Worm (Caenorhabditis elegans): Measurements from ENCODE around the gene clp-1.
A peak's percentile ranks its signal among the peaks of the same experiment; 100 is the strongest.

The clp-1 gene

ce11 chrIII:8020823-8021332 lies 41.1 kb downstream of the clp-1 start, which contains the start of gene lin-36 (continued):
- TF ChIP-seq ttx-3 (tag; optimal IDR thresholded peaks at IDR 0.05): no peak
- no peak for TF ChIP-seq madf-2 (tag; optimal IDR thresholded peaks at IDR 0.05)
- no peak for TF ChIP-seq C08G9.2 (tag; optimal IDR thresholded peaks at IDR 0.05)
- TF ChIP-seq tbx-7 (tag; optimal IDR thresholded peaks at IDR 0.05): no peak
- peak; percentile 75 for TF ChIP-seq unc-42 (tag; optimal IDR thresholded peaks at IDR 0.05)
- no peak for TF ChIP-seq fax-1 (tag; optimal IDR thresholded peaks at IDR 0.05)
- TF ChIP-seq ceh-34 (tag; optimal IDR thresholded peaks at IDR 0.05): no peak

- no peak for TF ChIP-seq madf-2 (tag; optimal IDR thresholded peaks at IDR 0.05)
- peak; percentile 5 for TF ChIP-seq pat-9 (tag; optimal IDR thresholded peaks at IDR 0.05)
These were observed 42.3 kb downstream of the clp-1 start, which contains the start of gene F44B9.2 for ce11 chrIII:8022077-8022476. F44B9.2 (plus strand) TSS chrIII:8022463.

- TF ChIP-seq pha-2 (tag; optimal IDR thresholded peaks at IDR 0.05) (no peak), pha-4 (tag; optimal IDR thresholded peaks at IDR 0.05) (no peak)
These were observed 48.2 kb downstream of the clp-1 start, which contains the start of gene mdt-30 for ce11 chrIII:8027942-8028341. mdt-30 (minus strand) TSS chrIII:8028042.

DNA sequence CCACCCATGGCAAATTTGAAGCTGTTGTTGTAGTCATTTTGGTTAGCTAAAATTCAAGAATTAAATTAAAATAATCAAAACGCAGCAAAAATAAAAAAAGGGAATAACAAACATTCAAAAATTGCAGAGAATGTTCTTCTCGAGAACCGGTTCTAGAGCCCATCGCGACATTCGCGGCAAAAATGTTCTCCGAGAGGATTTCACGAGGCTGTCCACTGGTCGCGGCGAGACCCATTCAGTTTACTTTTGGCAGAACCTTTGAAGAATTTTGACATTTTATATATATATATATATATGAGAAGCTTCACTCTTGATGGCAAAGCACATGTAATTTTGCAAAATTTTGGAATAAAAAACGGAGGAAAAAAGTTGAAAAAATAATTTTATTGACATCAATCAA lies 49.7 kb downstream of the clp-1 start, which contains the start of gene F44B9.8:
Gene F44B9.8 (minus strand): TSS at position 163 of the 400 bp plus-strand sequence.
- no peak for TF ChIP-seq fax-1 (tag; optimal IDR thresholded peaks at IDR 0.05)
- peak; percentile 44 for TF ChIP-seq nfya-1 (tag; optimal IDR thresholded peaks at IDR 0.05)

ce11 chrIII:8030963-8031362 lies 51.2 kb downstream of the clp-1 start, which contains the start of gene F44B9.9:
F44B9.9 (minus strand) TSS chrIII:8031063.
- TF ChIP-seq sox-2 (GFP tag; IDR thresholded peaks at IDR 0.05) (no peak), pat-9 (tag; optimal IDR thresholded peaks at IDR 0.05) (no peak), ceh-30 (tag; optimal IDR thresholded peaks at IDR 0.05) (no peak), hlh-15 (tag; optimal IDR thresholded peaks at IDR 0.05) (no peak), hlh-30 (tag; optimal IDR thresholded peaks at IDR 0.05; ENCODE audit: insufficient read depth) (no peak), unc-86 (tag; optimal IDR thresholded peaks at IDR 0.05) (no peak), ref-2 (tag; optimal IDR thresholded peaks at IDR 0.05) (no peak), elt-2 (tag; optimal IDR thresholded peaks at IDR 0.05) (no peak), tbx-7 (tag; optimal IDR thresholded peaks at IDR 0.05) (no peak), nhr-232 (tag; optimal IDR thresholded peaks at IDR 0.05) (no peak), ceh-34 (tag; optimal IDR thresholded peaks at IDR 0.05) (no peak), dmd-4 (tag; optimal IDR thresholded peaks at IDR 0.05; ENCODE audit: borderline replicate concordance) (no peak), sdc-2 (tag; optimal IDR thresholded peaks at IDR 0.05) (no peak), syd-9 (tag; optimal IDR thresholded peaks at IDR 0.05) (no peak), fkh-10 (GFP tag; optimal IDR thresholded peaks at IDR 0.05) (no peak), K02D7.2 (tag; optimal IDR thresholded peaks at IDR 0.05) (no peak), zip-5 (tag; optimal IDR thresholded peaks at IDR 0.05) (no peak), madf-2 (tag; optimal IDR thresholded peaks at IDR 0.05) (no peak), odd-2 (tag; optimal IDR thresholded peaks at IDR 0.05) (no peak), C38D4.7 (GFP tag; optimal IDR thresholded peaks at IDR 0.05) (no peak)

- TF ChIP-seq ceh-34 (tag; optimal IDR thresholded peaks at IDR 0.05): no peak
- no peak for TF ChIP-seq sox-4 (tag; optimal IDR thresholded peaks at IDR 0.05)
- no peak for TF ChIP-seq zip-5 (tag; optimal IDR thresholded peaks at IDR 0.05)
- no peak for TF ChIP-seq ceh-18 (tag; optimal IDR thresholded peaks at IDR 0.05)
- no peak for TF ChIP-seq sox-2 (GFP tag; IDR thresholded peaks at IDR 0.05)
- TF ChIP-seq madf-2 (tag; optimal IDR thresholded peaks at IDR 0.05): no peak
- TF ChIP-seq ceh-9 (tag; optimal IDR thresholded peaks at IDR 0.05): no peak
- no peak for TF ChIP-seq odd-2 (tag; optimal IDR thresholded peaks at IDR 0.05)
- no peak for TF ChIP-seq lim-6 (tag; optimal IDR thresholded peaks at IDR 0.05)
- no peak for TF ChIP-seq eyg-1 (tag; optimal IDR thresholded peaks at IDR 0.05)
- TF ChIP-seq hlh-13 (GFP tag; optimal IDR thresholded peaks at IDR 0.05): no peak
- TF ChIP-seq ttx-3 (tag; optimal IDR thresholded peaks at IDR 0.05): no peak
- TF ChIP-seq Y22D7AL.16 (tag; optimal IDR thresholded peaks at IDR 0.05): no peak
- TF ChIP-seq dve-1 (tag; optimal IDR thresholded peaks at IDR 0.05): no peak
- no peak for TF ChIP-seq dmd-4 (tag; optimal IDR thresholded peaks at IDR 0.05; ENCODE audit: borderline replicate concordance)
These were observed 53.8 kb downstream of the clp-1 start, which contains the start of gene F44B9.10 for ce11 chrIII:8033534-8033933. F44B9.10 (minus strand) TSS chrIII:8033634.
